Worm (Caenorhabditis elegans): ENCODE measurements around the gene F45E1.4.

F45E1.4 gene

DNA sequence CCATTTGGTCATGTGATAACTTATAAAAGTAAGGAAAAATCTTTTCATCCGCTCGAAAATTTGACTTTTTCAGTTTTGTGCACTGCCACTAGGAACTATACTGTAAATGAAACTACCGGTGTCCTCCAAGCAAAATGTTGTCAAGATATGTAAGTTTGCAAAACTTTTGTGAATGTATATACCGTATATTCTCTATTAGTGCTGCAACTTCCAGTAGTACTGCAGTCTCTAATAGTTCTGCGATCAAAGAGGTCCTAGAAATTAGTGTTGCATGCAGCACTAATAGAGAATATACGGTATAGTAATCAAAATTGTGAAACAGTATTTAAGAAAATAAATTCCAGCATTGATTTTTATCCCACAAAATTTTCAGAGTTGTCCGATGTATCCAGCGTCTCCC is 44.3 kb downstream of the F45E1.4 start:
- TF ChIP-seq vab-15 (tag; optimal IDR thresholded peaks at IDR 0.05) = no peak
- TF ChIP-seq grh-1 (GFP tag; IDR thresholded peaks at IDR 0.05) = no peak
- TF ChIP-seq mab-9 (GFP tag; IDR thresholded peaks at IDR 0.05) = no peak
- TF ChIP-seq sptf-1 (tag; optimal IDR thresholded peaks at IDR 0.05) = no peak
- TF ChIP-seq zag-1 (tag; optimal IDR thresholded peaks at IDR 0.05) = no peak
- TF ChIP-seq lir-3 (tag; optimal IDR thresholded peaks at IDR 0.05; ENCODE audit: poor library complexity) = no peak
- TF ChIP-seq ces-1 (GFP tag; optimal IDR thresholded peaks at IDR 0.05) = no peak
- TF ChIP-seq C16A3.4 (tag; optimal IDR thresholded peaks at IDR 0.05) = no peak
- no peak for TF ChIP-seq aly-2 (tag; optimal IDR thresholded peaks at IDR 0.05)
- TF ChIP-seq swsn-7 (tag; optimal IDR thresholded peaks at IDR 0.05) = no peak
- no peak for TF ChIP-seq pqm-1 (tag; optimal IDR thresholded peaks at IDR 0.05)
- no peak for TF ChIP-seq unc-86 (tag; optimal IDR thresholded peaks at IDR 0.05)
- no peak for TF ChIP-seq ceh-82 (tag; optimal IDR thresholded peaks at IDR 0.05)
- no peak for TF ChIP-seq Y116A8C.19 (tag; optimal IDR thresholded peaks at IDR 0.05; ENCODE audit: borderline replicate concordance)
- no peak for TF ChIP-seq nhr-28 (tag; optimal IDR thresholded peaks at IDR 0.05)
- TF ChIP-seq C04F5.9 (tag; optimal IDR thresholded peaks at IDR 0.05) = no peak
- no peak for TF ChIP-seq unc-130 (tag; optimal IDR thresholded peaks at IDR 0.05)

DNA sequence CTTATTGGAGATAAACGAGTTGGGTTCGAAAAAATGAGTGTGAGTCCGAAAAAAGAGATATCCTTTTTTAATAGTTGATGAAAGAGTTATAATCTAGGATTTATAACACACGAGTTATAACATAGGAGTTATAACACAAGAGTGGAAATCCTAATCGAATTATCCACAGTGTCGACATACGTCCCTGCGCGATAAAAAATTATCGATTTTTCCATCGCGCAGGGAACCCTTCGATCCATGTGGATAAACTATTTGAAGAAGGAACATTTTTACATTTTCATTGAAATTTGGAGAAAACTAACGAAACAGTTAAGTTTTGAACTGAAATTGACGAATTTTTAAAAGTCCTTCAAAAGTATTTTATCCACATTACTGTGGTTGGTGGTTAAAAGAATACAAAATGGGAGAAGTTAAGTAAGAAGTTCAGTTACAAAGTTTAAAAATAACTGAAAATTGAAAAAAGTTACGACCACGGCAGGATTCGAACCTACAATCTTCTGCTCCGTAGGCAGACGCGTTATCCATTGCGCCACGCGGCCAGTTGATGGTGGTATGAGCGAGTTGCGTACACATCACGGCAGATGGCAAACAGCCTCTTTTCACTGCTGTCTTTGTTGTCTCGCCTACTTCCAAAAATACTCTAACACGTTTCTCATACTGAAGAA is 50.6 kb downstream of the F45E1.4 start:
- TF ChIP-seq irx-1 (tag; optimal IDR thresholded peaks at IDR 0.05) = peak; percentile 99
- TF ChIP-seq nhr-76 (tag; optimal IDR thresholded peaks at IDR 0.05) = peak; percentile 78
- TF ChIP-seq ztf-4 (tag; optimal IDR thresholded peaks at IDR 0.05) = peak; percentile 99
- no peak for TF ChIP-seq pag-3 (tag; optimal IDR thresholded peaks at IDR 0.05; ENCODE audit: borderline replicate concordance, insufficient read depth)
- TF ChIP-seq zip-4 (GFP tag; optimal IDR thresholded peaks at IDR 0.05) = peak; percentile 97
- peak; percentile 99 for TF ChIP-seq jun-1 (tag; optimal IDR thresholded peaks at IDR 0.05)
- TF ChIP-seq efl-1 (optimal IDR thresholded peaks at IDR 0.05) = peak; percentile 85 to 89
- TF ChIP-seq efl-1 (GFP tag; optimal IDR thresholded peaks at IDR 0.05 in 1 of 2) = peak; percentile 73 to 97
- peak; percentile 44 for TF ChIP-seq hlh-4 (tag; optimal IDR thresholded peaks at IDR 0.05)
- peak; percentile 97 for TF ChIP-seq unc-86 (tag; optimal IDR thresholded peaks at IDR 0.05)
- TF ChIP-seq mdl-1 (tag; optimal IDR thresholded peaks at IDR 0.05) = peak; percentile 42 to 86
- TF ChIP-seq snpc-4 (tag; optimal IDR thresholded peaks at IDR 0.05) = peak; percentile 91
- TF ChIP-seq F16B12.6 (tag; optimal IDR thresholded peaks at IDR 0.05) = peak; percentile 50
- TF ChIP-seq lsy-2 (tag; optimal IDR thresholded peaks at IDR 0.05) = peak; percentile 95 to 96
- peak; percentile 98 for TF ChIP-seq ceh-63 (GFP tag; optimal IDR thresholded peaks at IDR 0.05)
- TF ChIP-seq elt-2 (tag; optimal IDR thresholded peaks at IDR 0.05) = peak; percentile 96
- peak; percentile 99 for TF ChIP-seq nhr-20 (tag; optimal IDR thresholded peaks at IDR 0.05)
- peak; percentile 95 for TF ChIP-seq pax-3 (tag; optimal IDR thresholded peaks at IDR 0.05)
- TF ChIP-seq sup-37 (GFP tag; optimal IDR thresholded peaks at IDR 0.05) = peak; percentile 95
- peak; percentile 98 for TF ChIP-seq fos-1 (tag; optimal IDR thresholded peaks at IDR 0.05)
- TF ChIP-seq hlh-17 (GFP tag; optimal IDR thresholded peaks at IDR 0.05; ENCODE audit: borderline replicate concordance) = no peak
- TF ChIP-seq rnt-1 (tag; optimal IDR thresholded peaks at IDR 0.05) = peak; percentile 97
- peak; percentile 99 for TF ChIP-seq nhr-85 (tag)
- peak; percentile 100 for TF ChIP-seq snu-23 (GFP tag; optimal IDR thresholded peaks at IDR 0.05)
- peak; percentile 31 to 60 (median 53) for TF ChIP-seq dpl-1 (GFP tag; optimal IDR thresholded peaks at IDR 0.05)
- TF ChIP-seq swsn-7 (tag; optimal IDR thresholded peaks at IDR 0.05) = peak; percentile 99
- peak; percentile 92 for TF ChIP-seq unc-30 (tag; optimal IDR thresholded peaks at IDR 0.05)
- TF ChIP-seq tbx-2 (tag; optimal IDR thresholded peaks at IDR 0.05) = peak; percentile 99
- TF ChIP-seq fkh-10 (GFP tag; optimal IDR thresholded peaks at IDR 0.05) = peak; percentile 99
- peak; percentile 98 for TF ChIP-seq ceh-88 (GFP tag; IDR thresholded peaks at IDR 0.05)
- TF ChIP-seq pqm-1 (tag; optimal IDR thresholded peaks at IDR 0.05) = peak; percentile 69
- TF ChIP-seq ets-5 (GFP tag; IDR thresholded peaks at IDR 0.05) = no peak
- peak; percentile 66 for TF ChIP-seq nhr-12 (tag; optimal IDR thresholded peaks at IDR 0.05)
- no peak for TF ChIP-seq C34B4.2 (tag; optimal IDR thresholded peaks at IDR 0.05)
- peak; percentile 93 for TF ChIP-seq C04F5.9 (tag; optimal IDR thresholded peaks at IDR 0.05)
- peak; percentile 97 for TF ChIP-seq xbp-1 (tag; optimal IDR thresholded peaks at IDR 0.05)
- TF ChIP-seq unc-98 (GFP tag; IDR thresholded peaks at IDR 0.05) = peak; percentile 84
- TF ChIP-seq lir-3 (tag; optimal IDR thresholded peaks at IDR 0.05; ENCODE audit: poor library complexity) = peak; percentile 92
- TF ChIP-seq isw-1 (GFP tag; IDR thresholded peaks at IDR 0.05) = peak; percentile 92
